Fruit fly (Drosophila melanogaster) whole organism, prepupa: Measurements from ENCODE around the gene CtsB.

ENCODE experiments used
- Blimp-1 ChIP-seq: fragments of 200-800 bp; sonication (Bioruptor generic); optimal IDR thresholded peaks from 3 replicates; lab custom pipeline; 2017; ENCODE audit warnings: missing biosample characterization, missing genetic modification characterization, mild to moderate bottlenecking, moderate library complexity, missing genetic modification reagents
- CG10669 ChIP-seq: fragments of 200-800 bp; sonication (Bioruptor generic); optimal IDR thresholded peaks from 3 replicates; lab custom pipeline; 2018; ENCODE audit warnings: missing biosample characterization, mild to moderate bottlenecking, missing genetic modification characterization, moderate library complexity
- CG11294 ChIP-seq: fragments of 200-800 bp; sonication (Bioruptor generic); IDR thresholded peaks from 2 replicates; pipeline ENCODE4 v1.3.6; 2022; ENCODE audit warnings: missing biosample characterization, missing genetic modification characterization
- CG11762 ChIP-seq: fragments of 200-800 bp; sonication (Bioruptor generic); optimal IDR thresholded peaks from 3 replicates; lab custom pipeline; 2016; ENCODE audit warnings: missing biosample characterization, missing genetic modification characterization; ENCODE audit not compliant: insufficient read depth
- CG15336 ChIP-seq: fragments of 200-800 bp; sonication (Bioruptor generic); IDR thresholded peaks from 2 replicates; pipeline ENCODE4 v1.3.6; 2022; ENCODE audit warnings: missing biosample characterization, missing genetic modification characterization
- CG1621 ChIP-seq: fragments of 200-800 bp; sonication (Bioruptor generic); optimal IDR thresholded peaks from 3 replicates; lab custom pipeline; 2018; ENCODE audit warnings: missing biosample characterization, mild to moderate bottlenecking, missing genetic modification characterization
- CG3032 ChIP-seq: fragments of 200-800 bp; optimal IDR thresholded peaks from 2 replicates; lab custom pipeline; 2019; ENCODE audit warnings: missing biosample characterization, mild to moderate bottlenecking, missing genetic modification characterization, moderate library complexity
- CG32006 ChIP-seq: fragments of 200-800 bp; sonication (Bioruptor generic); optimal IDR thresholded peaks from 3 replicates; lab custom pipeline; 2017; ENCODE audit warnings: missing biosample characterization, mild to moderate bottlenecking, missing genetic modification characterization
- CG34406 ChIP-seq: fragments of 200-800 bp; sonication (Bioruptor generic); optimal IDR thresholded peaks from 3 replicates; lab custom pipeline; 2016; ENCODE audit warnings: missing biosample characterization, missing genetic modification characterization
- CG6163 ChIP-seq: fragments of 200-800 bp; sonication (Bioruptor generic); IDR thresholded peaks from 3 replicates; pipeline ENCODE4 v1.3.6; 2022; ENCODE audit warnings: missing biosample characterization, missing genetic modification characterization
- CG6276 ChIP-seq: fragments of 200-800 bp; sonication (Bioruptor generic); optimal IDR thresholded peaks from 2 replicates; lab custom pipeline; 2017; ENCODE audit warnings: missing biosample characterization, mild to moderate bottlenecking, missing genetic modification characterization
- CG6792 ChIP-seq: fragments of 200-800 bp; sonication (Bioruptor generic); optimal IDR thresholded peaks from 3 replicates; lab custom pipeline; 2016; ENCODE audit warnings: missing biosample characterization, missing genetic modification characterization
- CG6854 ChIP-seq: fragments of 200-800 bp; sonication (Bioruptor generic); optimal IDR thresholded peaks from 2 replicates; lab custom pipeline; 2017; ENCODE audit warnings: missing biosample characterization, mild to moderate bottlenecking, missing genetic modification characterization
- CG7368 ChIP-seq: fragments of 200-800 bp; sonication (Bioruptor generic); optimal IDR thresholded peaks from 3 replicates; lab custom pipeline; 2016; ENCODE audit warnings: missing biosample characterization, missing genetic modification characterization
- CG8119 ChIP-seq: fragments of 200-800 bp; sonication (Bioruptor generic); IDR thresholded peaks from 3 replicates; pipeline ENCODE4 v1.3.6; 2022; ENCODE audit warnings: missing biosample characterization, missing genetic modification characterization
- CG8319 ChIP-seq: fragments of 200-800 bp; sonication (Bioruptor generic); optimal IDR thresholded peaks from 3 replicates; lab custom pipeline; 2016; ENCODE audit warnings: missing biosample characterization, missing genetic modification characterization
- CG8632 ChIP-seq: fragments of 200-800 bp; sonication (Bioruptor generic); optimal IDR thresholded peaks from 3 replicates; lab custom pipeline; 2016; ENCODE audit warnings: missing biosample characterization, missing genetic modification characterization
- Eip75B ChIP-seq: fragments of 200-800 bp; sonication (Bioruptor generic); optimal IDR thresholded peaks from 3 replicates; lab custom pipeline; 2016; ENCODE audit warnings: missing biosample characterization, missing genetic modification characterization
- Eip78C ChIP-seq: fragments of 200-800 bp; sonication (Bioruptor generic); peaks from one replicate; lab custom pipeline; 2016; ENCODE audit warnings: missing biosample characterization, missing genetic modification characterization
- Eip93F ChIP-seq: fragments of 200-800 bp; sonication (Bioruptor generic); optimal IDR thresholded peaks from 2 replicates; lab custom pipeline; 2016; ENCODE audit warnings: missing biosample characterization, mild to moderate bottlenecking, missing genetic modification characterization
- Gug ChIP-seq: fragments of 200-800 bp; sonication (Bioruptor generic); IDR thresholded peaks from 2 replicates; pipeline ENCODE4 v1.3.6; 2022; ENCODE audit warnings: missing biosample characterization, missing genetic modification characterization
- Hr39 ChIP-seq: fragments of 200-800 bp; sonication (Bioruptor generic); optimal IDR thresholded peaks from 2 replicates; lab custom pipeline; 2016; ENCODE audit warnings: missing biosample characterization, missing genetic modification characterization
- Lpt ChIP-seq: fragments of 200-800 bp; sonication (Bioruptor generic); optimal IDR thresholded peaks from 3 replicates; lab custom pipeline; 2016; ENCODE audit warnings: missing biosample characterization, missing genetic modification characterization
- OdsH ChIP-seq: fragments of 200-800 bp; sonication (Bioruptor generic); optimal IDR thresholded peaks from 3 replicates; lab custom pipeline; 2016; ENCODE audit warnings: missing biosample characterization, missing genetic modification characterization
- Smox ChIP-seq: fragments of 200-800 bp; sonication (Bioruptor generic); optimal IDR thresholded peaks from 3 replicates; lab custom pipeline; 2016; ENCODE audit warnings: missing biosample characterization, missing genetic modification characterization
- Sox102F ChIP-seq: fragments of 200-800 bp; sonication (Bioruptor generic); optimal IDR thresholded peaks from 2 replicates; lab custom pipeline; 2016; ENCODE audit warnings: missing biosample characterization, mild to moderate bottlenecking, missing genetic modification characterization
- Sox14 ChIP-seq: fragments of 200-800 bp; sonication (Bioruptor generic); optimal IDR thresholded peaks from 3 replicates; lab custom pipeline; 2016; ENCODE audit warnings: missing biosample characterization, missing genetic modification characterization
- achi ChIP-seq: fragments of 200-800 bp; sonication (Bioruptor generic); optimal IDR thresholded peaks from 3 replicates; lab custom pipeline; 2016; ENCODE audit warnings: missing biosample characterization, missing genetic modification characterization
- acj6 ChIP-seq: fragments of 200-800 bp; sonication (Bioruptor generic); optimal IDR thresholded peaks from 3 replicates; lab custom pipeline; 2016; ENCODE audit warnings: missing biosample characterization, missing genetic modification characterization
- cyc ChIP-seq: fragments of 200-800 bp; sonication (Bioruptor generic); optimal IDR thresholded peaks from 3 replicates; lab custom pipeline; 2016; ENCODE audit warnings: missing biosample characterization, missing genetic modification characterization
- dac ChIP-seq: fragments of 200-800 bp; sonication (Bioruptor generic); optimal IDR thresholded peaks from 2 replicates; lab custom pipeline; 2017; ENCODE audit warnings: missing biosample characterization, mild to moderate bottlenecking, missing genetic modification characterization
- eg ChIP-seq: fragments of 200-800 bp; sonication (Bioruptor generic); IDR thresholded peaks from 3 replicates; pipeline ENCODE4 v1.3.6; 2022; ENCODE audit warnings: missing biosample characterization, missing genetic modification characterization
- esn ChIP-seq: fragments of 200-800 bp; sonication (Bioruptor generic); optimal IDR thresholded peaks from 2 replicates; lab custom pipeline; 2016; ENCODE audit warnings: missing biosample characterization, mild to moderate bottlenecking, missing genetic modification characterization, moderate library complexity
- fkh ChIP-seq: fragments of 200-800 bp; sonication (Bioruptor generic); optimal IDR thresholded peaks from 3 replicates; lab custom pipeline; 2017; ENCODE audit warnings: missing biosample characterization, mild to moderate bottlenecking, missing genetic modification characterization, moderate library complexity
- lz ChIP-seq: fragments of 200-800 bp; sonication (Bioruptor generic); optimal IDR thresholded peaks from 3 replicates; lab custom pipeline; 2016; ENCODE audit warnings: missing biosample characterization, missing genetic modification characterization
- net ChIP-seq: fragments of 200-800 bp; sonication (Bioruptor generic); optimal IDR thresholded peaks from 3 replicates; lab custom pipeline; 2016; ENCODE audit warnings: missing biosample characterization, missing genetic modification characterization
- salr ChIP-seq, 2 experiments: fragments of 200-800 bp; sonication (Bioruptor generic); optimal IDR thresholded peaks; 3 replicates each; lab custom pipeline; 2016 to 2018; ENCODE audit warnings: missing biosample characterization in 2 of 2, missing genetic modification characterization in 2 of 2, mild to moderate bottlenecking in 1 of 2
- spab ChIP-seq: fragments of 200-800 bp; sonication (Bioruptor generic); optimal IDR thresholded peaks from 2 replicates; lab custom pipeline; 2017; ENCODE audit warnings: missing biosample characterization, mild to moderate bottlenecking, missing genetic modification characterization, missing genetic modification reagents
- topi ChIP-seq: fragments of 200-800 bp; sonication (Bioruptor generic); optimal IDR thresholded peaks from 3 replicates; lab custom pipeline; 2016; ENCODE audit warnings: missing biosample characterization, missing genetic modification characterization
- vri ChIP-seq: fragments of 200-800 bp; sonication (Bioruptor generic); optimal IDR thresholded peaks from 3 replicates; lab custom pipeline; 2016; ENCODE audit warnings: missing biosample characterization, mild to moderate bottlenecking, missing genetic modification characterization

CtsB gene

DNA sequence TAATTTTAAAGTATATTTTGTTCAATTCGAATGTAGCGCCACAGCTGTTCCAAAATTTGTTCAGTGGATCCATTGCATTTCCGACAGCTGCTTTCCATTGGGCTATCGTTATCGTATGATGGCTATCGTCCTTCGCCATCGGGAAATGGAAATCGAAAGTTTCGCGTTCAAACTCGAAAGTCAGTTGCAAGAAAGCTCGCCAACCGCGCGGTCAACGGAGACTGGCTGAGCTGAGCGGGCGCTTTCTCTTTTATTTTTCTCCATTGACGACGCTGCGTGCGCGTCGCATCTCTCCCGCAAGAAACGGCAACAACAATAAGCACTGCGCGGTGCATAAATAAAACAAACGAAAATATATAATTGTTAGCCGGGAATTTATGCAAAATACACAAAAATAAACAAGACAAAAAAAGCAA lies 1.6 kb upstream of the CtsB start, which contains the start of gene inaE (continued):
- TF ChIP-seq Lpt: no peak
- TF ChIP-seq vri (GFP tag; lab: Kevin White, UChicago): no peak
- TF ChIP-seq CG8119 (GFP tag; lab: Robert Waterston, UW): 0 out of 3 replicates have a peak, but pooled peaks have one; percentile 12
- TF ChIP-seq CG6276 (GFP tag; lab: Kevin White, UChicago): no peak
- 0 out of 3 replicates have a peak, but pooled peaks have one; percentile 45 for TF ChIP-seq CG6163 (GFP tag; lab: Robert Waterston, UW)
- TF ChIP-seq CG7368 (GFP tag; lab: Kevin White, UChicago): no peak
- no peak for TF ChIP-seq salr (GFP tag; optimal IDR thresholded peaks at IDR 0.05; lab: Kevin White, UChicago)
- no peak for TF ChIP-seq Eip93F (GFP tag; lab: Kevin White, UChicago)
- TF ChIP-seq dac (GFP tag; lab: Kevin White, UChicago): peak; percentile 15
- no peak for TF ChIP-seq Hr39 (GFP tag; lab: Kevin White, UChicago)
- no peak for TF ChIP-seq Smox (GFP tag; lab: Kevin White, UChicago)
- peak; percentile 26 for TF ChIP-seq fkh (GFP tag; lab: Kevin White, UChicago)
- no peak for TF ChIP-seq Eip75B (GFP tag; lab: Kevin White, UChicago)
- no peak for TF ChIP-seq CG11294 (GFP tag; lab: Robert Waterston, UW)
- TF ChIP-seq Blimp-1 (GFP tag; lab: Kevin White, UChicago): peak; percentile 91
- no peak for TF ChIP-seq CG6792
- no peak for TF ChIP-seq CG8319 (GFP tag; lab: Kevin White, UChicago)
- no peak for TF ChIP-seq CG34406
- TF ChIP-seq topi: no peak
- TF ChIP-seq CG32006: peak; percentile 15
- no peak for TF ChIP-seq CG15336 (GFP tag; lab: Robert Waterston, UW)
- peak; percentile 9 for TF ChIP-seq net
- no peak for TF ChIP-seq spab (GFP tag; lab: Kevin White, UChicago)
- no peak for TF ChIP-seq CG8632

DNA sequence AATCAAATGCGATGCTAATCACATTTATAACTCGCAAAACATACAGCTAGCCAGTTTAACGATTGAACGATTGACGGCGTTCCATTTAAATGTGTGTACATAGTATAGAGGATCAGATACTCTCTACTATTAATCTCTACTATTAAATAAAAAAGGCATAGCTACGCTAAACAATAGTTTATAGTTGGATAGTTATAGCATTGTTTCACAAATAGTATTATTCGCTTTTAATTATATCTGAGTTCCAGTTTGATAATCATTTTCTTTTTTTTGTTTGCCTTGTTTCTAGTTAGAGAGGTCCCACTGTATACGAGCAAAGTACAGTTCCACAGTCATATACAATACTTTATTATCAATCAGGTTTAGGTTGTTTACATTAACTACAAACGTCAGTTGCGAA lies 2.3 kb downstream of the CtsB start:
- TF ChIP-seq CG1621: no peak
- TF ChIP-seq CG34406: no peak
- TF ChIP-seq cyc (GFP tag; lab: Kevin White, UChicago): no peak
- TF ChIP-seq vri (GFP tag; lab: Kevin White, UChicago): no peak
- TF ChIP-seq Smox (GFP tag; lab: Kevin White, UChicago): no peak
- no peak for TF ChIP-seq Gug (GFP tag; lab: Robert Waterston, UW)
- TF ChIP-seq CG15336 (GFP tag; lab: Robert Waterston, UW): peak; percentile 58; the same call in 1 of the 2 replicates
- TF ChIP-seq CG11762: no peak
- TF ChIP-seq net: no peak
- no peak for TF ChIP-seq achi (GFP tag; lab: Kevin White, UChicago)
- peak; percentile 26 for TF ChIP-seq fkh (GFP tag; lab: Kevin White, UChicago)
- peak; percentile 72 for TF ChIP-seq Eip78C (GFP tag; lab: Kevin White, UChicago)
- TF ChIP-seq CG10669: peak; percentile 39
- TF ChIP-seq CG3032 (tag; lab: Kevin White, UChicago): peak; percentile 25
- no peak for TF ChIP-seq eg (GFP tag; lab: Robert Waterston, UW)
- no peak for TF ChIP-seq acj6 (GFP tag; lab: Kevin White, UChicago)
- TF ChIP-seq CG6854 (GFP tag; lab: Kevin White, UChicago): no peak
- TF ChIP-seq CG7368 (GFP tag; lab: Kevin White, UChicago): no peak
- TF ChIP-seq lz (GFP tag; lab: Kevin White, UChicago): no peak
- TF ChIP-seq Sox102F (GFP tag; lab: Kevin White, UChicago): no peak
- TF ChIP-seq CG6276 (GFP tag; lab: Kevin White, UChicago): peak; percentile 83
- no peak for TF ChIP-seq CG11294 (GFP tag; lab: Robert Waterston, UW)
- peak; percentile 8 for TF ChIP-seq Sox14
- TF ChIP-seq esn (GFP tag; lab: Kevin White, UChicago): no peak
- no peak for TF ChIP-seq OdsH (GFP tag; lab: Kevin White, UChicago)
